Worm (Caenorhabditis elegans) whole organism, mixed stage, embryonic: ENCODE measurements around the gene wdr-20.

ENCODE experiments used
- M03D4.4 ChIP-seq: sonication (generic microtip); optimal IDR thresholded peaks from 2 replicates; lab custom pipeline; 2017; ENCODE audit warnings: mild to moderate bottlenecking, missing genetic modification characterization, missing compliant biosample characterization
- bed-3 ChIP-seq: fragments of 200-800 bp; sonication (Bioruptor generic); optimal IDR thresholded peaks from 3 replicates; lab custom pipeline; 2018; ENCODE audit warnings: mild to moderate bottlenecking, missing genetic modification characterization, moderate library complexity, missing compliant biosample characterization
- blmp-1 ChIP-seq: fragments of 150-350 bp; optimal IDR thresholded peaks from 2 replicates; lab custom pipeline; 2014; ENCODE audit warnings: missing biosample characterization, missing genetic modification characterization
- ceh-39 ChIP-seq: fragments of 150-350 bp; optimal IDR thresholded peaks from 2 replicates; lab custom pipeline; 2014; ENCODE audit warnings: missing biosample characterization, missing genetic modification characterization
- ceh-43 ChIP-seq: fragments of 200-800 bp; sonication (Bioruptor generic); optimal IDR thresholded peaks from 2 replicates; lab custom pipeline; 2018; ENCODE audit warnings: mild to moderate bottlenecking, missing genetic modification characterization, moderate library complexity, missing compliant biosample characterization
- ceh-83 ChIP-seq: fragments of 200-800 bp; sonication (Bioruptor generic); optimal IDR thresholded peaks from 2 replicates; lab custom pipeline; 2018; ENCODE audit warnings: mild to moderate bottlenecking, missing genetic modification characterization, missing compliant biosample characterization
- cnd-1 ChIP-seq: fragments of 200-800 bp; sonication (Bioruptor generic); optimal IDR thresholded peaks from 2 replicates; lab custom pipeline; 2018; ENCODE audit warnings: mild to moderate bottlenecking, missing genetic modification characterization, missing compliant biosample characterization
- drap-1 ChIP-seq: fragments of 200-800 bp; sonication (Bioruptor generic); optimal IDR thresholded peaks from 3 replicates; lab custom pipeline; 2018; ENCODE audit warnings: mild to moderate bottlenecking, missing genetic modification characterization, missing compliant biosample characterization
- elt-1 ChIP-seq: sonication (generic microtip); optimal IDR thresholded peaks from 2 replicates; lab custom pipeline; 2017; ENCODE audit warnings: missing genetic modification characterization, mild to moderate bottlenecking, missing compliant biosample characterization, antibody characterized with exemption, moderate library complexity, borderline replicate concordance; ENCODE audit not compliant: insufficient read depth
- elt-3 ChIP-seq: fragments of 150-350 bp; optimal IDR thresholded peaks from 2 replicates; lab custom pipeline; 2014; ENCODE audit warnings: missing biosample characterization, missing genetic modification characterization
- flh-1 ChIP-seq: fragments of 200-800 bp; sonication (Bioruptor generic); optimal IDR thresholded peaks from 2 replicates; lab custom pipeline; 2018; ENCODE audit warnings: mild to moderate bottlenecking, missing genetic modification characterization, moderate library complexity, missing compliant biosample characterization
- ham-2 ChIP-seq: fragments of 200-800 bp; sonication (Bioruptor generic); optimal IDR thresholded peaks from 2 replicates; lab custom pipeline; 2018; ENCODE audit warnings: mild to moderate bottlenecking, missing genetic modification characterization, missing compliant biosample characterization
- hlh-1 ChIP-seq: fragments of 150-350 bp; optimal IDR thresholded peaks from 2 replicates; lab custom pipeline; 2014; ENCODE audit warnings: missing biosample characterization, missing genetic modification reagents, missing genetic modification characterization
- lin-13 ChIP-seq: fragments of 150-350 bp; optimal IDR thresholded peaks from 2 replicates; lab custom pipeline; 2014; ENCODE audit warnings: missing biosample characterization, missing genetic modification characterization
- lsy-2 ChIP-seq: fragments of 150-350 bp; optimal IDR thresholded peaks from 2 replicates; lab custom pipeline; 2014; ENCODE audit warnings: missing biosample characterization, missing genetic modification characterization
- mab-5 ChIP-seq: fragments of 150-350 bp; optimal IDR thresholded peaks from 2 replicates; lab custom pipeline; 2014; ENCODE audit warnings: missing biosample characterization, missing genetic modification characterization
- mep-1 ChIP-seq: fragments of 150-350 bp; optimal IDR thresholded peaks from 2 replicates; lab custom pipeline; 2017; ENCODE audit warnings: missing biosample characterization, missing genetic modification reagents, missing genetic modification characterization, inconsistent platforms
- mls-2 ChIP-seq: sonication (generic microtip); optimal IDR thresholded peaks from 2 replicates; lab custom pipeline; 2016; ENCODE audit warnings: mild to moderate bottlenecking, missing genetic modification characterization, moderate library complexity, missing compliant biosample characterization
- nhr-12 ChIP-seq: fragments of 150-350 bp; optimal IDR thresholded peaks from 2 replicates; lab custom pipeline; 2014; ENCODE audit warnings: missing biosample characterization, missing genetic modification characterization
- nhr-28 ChIP-seq: fragments of 150-350 bp; optimal IDR thresholded peaks from 2 replicates; lab custom pipeline; 2014; ENCODE audit warnings: missing biosample characterization, missing genetic modification characterization
- nhr-76 ChIP-seq: sonication (generic microtip); optimal IDR thresholded peaks from 2 replicates; lab custom pipeline; 2017; ENCODE audit warnings: missing biosample characterization, missing genetic modification characterization
- pha-4 ChIP-seq: fragments of 150-350 bp; optimal IDR thresholded peaks from 2 replicates; lab custom pipeline; 2018; ENCODE audit warnings: missing biosample characterization, missing genetic modification reagents, missing genetic modification characterization
- snpc-4 ChIP-seq: fragments of 150-350 bp; optimal IDR thresholded peaks from 2 replicates; lab custom pipeline; 2014; ENCODE audit warnings: missing biosample characterization, missing genetic modification characterization
- sptf-1 ChIP-seq: sonication (generic microtip); optimal IDR thresholded peaks from 2 replicates; lab custom pipeline; 2017; ENCODE audit warnings: mild to moderate bottlenecking, missing genetic modification characterization, moderate library complexity, missing compliant biosample characterization
- tbx-8 ChIP-seq: fragments of 200-800 bp; sonication (Bioruptor generic); optimal IDR thresholded peaks from 2 replicates; lab custom pipeline; 2018; ENCODE audit warnings: mild to moderate bottlenecking, missing genetic modification characterization, moderate library complexity, missing compliant biosample characterization
- unc-120 ChIP-seq: sonication (generic microtip); optimal IDR thresholded peaks from 2 replicates; lab custom pipeline; 2017; ENCODE audit warnings: missing genetic modification characterization, missing compliant biosample characterization; ENCODE audit not compliant: poor library complexity, severe bottlenecking
- unc-39 ChIP-seq: fragments of 150-350 bp; optimal IDR thresholded peaks from 2 replicates; lab custom pipeline; 2014; ENCODE audit warnings: missing biosample characterization, missing genetic modification characterization
- zip-8 ChIP-seq: fragments of 150-350 bp; optimal IDR thresholded peaks from 2 replicates; lab custom pipeline; 2014; ENCODE audit warnings: missing biosample characterization, missing genetic modification characterization
- ztf-11 ChIP-seq: fragments of 150-350 bp; optimal IDR thresholded peaks from 2 replicates; lab custom pipeline; 2014; ENCODE audit warnings: missing biosample characterization, missing genetic modification characterization

wdr-20 gene

DNA sequence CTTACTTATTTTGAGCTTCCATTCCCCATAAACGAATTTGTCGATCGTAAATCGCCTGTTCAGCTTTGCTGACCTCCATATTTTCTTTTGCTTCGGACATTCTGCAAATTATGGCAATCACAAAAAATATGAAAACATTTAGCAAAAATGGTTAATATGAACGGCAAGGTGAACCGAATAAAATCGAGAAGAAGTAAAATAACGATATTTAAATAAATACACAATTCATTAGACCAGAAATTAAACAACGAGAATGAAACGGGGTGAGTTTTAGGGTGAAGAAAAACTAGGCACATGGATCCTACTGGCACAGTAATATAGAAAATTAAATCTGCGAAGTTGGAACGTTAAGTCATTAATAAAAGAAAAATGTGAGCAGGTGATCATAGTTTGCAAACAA, 3.8 kb downstream of the wdr-20 start, which contains the start of gene aos-1:
Gene aos-1, minus strand, starts transcription at position 101 of the 400 bp plus-strand sequence.
- no peak for TF ChIP-seq lin-13 (tag; lab: Kevin White, UChicago)
- no peak for TF ChIP-seq pha-4 (tag; lab: Kevin White, UChicago)

DNA sequence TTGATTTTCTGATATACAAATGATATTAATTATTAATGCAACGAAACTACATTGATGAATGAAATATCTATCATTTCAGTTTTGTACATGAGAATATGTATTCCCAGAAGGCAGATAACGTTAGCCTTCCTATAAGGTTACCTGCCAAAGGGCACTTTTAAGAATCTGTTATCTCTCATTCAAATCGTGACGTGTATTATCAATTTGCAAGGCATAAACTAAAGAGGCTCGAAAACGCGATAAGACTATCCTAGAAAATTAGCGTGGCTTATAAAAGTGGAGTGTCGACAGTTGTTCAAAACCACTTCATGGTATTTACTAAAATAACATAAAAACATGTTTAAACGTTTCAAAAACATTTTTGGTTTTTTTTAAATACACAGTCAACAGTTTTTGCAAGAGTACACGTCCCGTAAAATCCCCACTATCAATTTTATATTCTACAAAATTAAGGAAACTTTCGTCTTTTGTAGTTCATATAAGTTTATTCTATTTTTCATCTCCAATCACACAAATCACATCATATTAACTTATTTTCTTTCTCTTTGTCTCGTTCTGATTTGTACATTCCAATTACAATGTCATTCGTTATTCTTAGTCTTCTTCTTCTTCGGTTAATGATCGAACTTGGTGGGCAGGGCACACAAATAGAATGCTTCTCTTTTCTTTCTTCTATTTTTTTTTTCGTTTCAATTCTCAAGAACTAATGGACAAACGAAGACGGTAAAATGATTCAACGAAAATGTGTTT, 9.0 kb downstream of the wdr-20 start, which contains the start of gene C08B6.10:
Gene C08B6.10, plus strand, starts transcription at position 700 of the 750 bp plus-strand sequence.
- TF ChIP-seq mab-5 (tag; lab: Kevin White, UChicago) (no peak), bed-3 (GFP tag; lab: Kevin White, UChicago) (no peak), ceh-43 (no peak), lin-13 (tag; lab: Kevin White, UChicago) (no peak), lsy-2 (no peak), unc-120 (no peak), sptf-1 (tag; lab: Kevin White, UChicago) (no peak), flh-1 (GFP tag; lab: Kevin White, UChicago) (no peak), blmp-1 (no peak), ham-2 (GFP tag; lab: Kevin White, UChicago) (no peak), drap-1 (GFP tag; lab: Kevin White, UChicago) (no peak), ztf-11 (tag; lab: Kevin White, UChicago) (no peak), hlh-1 (tag; lab: Kevin White, UChicago) (no peak), pha-4 (tag; lab: Kevin White, UChicago) (no peak), mls-2 (tag; lab: Kevin White, UChicago) (no peak)

DNA sequence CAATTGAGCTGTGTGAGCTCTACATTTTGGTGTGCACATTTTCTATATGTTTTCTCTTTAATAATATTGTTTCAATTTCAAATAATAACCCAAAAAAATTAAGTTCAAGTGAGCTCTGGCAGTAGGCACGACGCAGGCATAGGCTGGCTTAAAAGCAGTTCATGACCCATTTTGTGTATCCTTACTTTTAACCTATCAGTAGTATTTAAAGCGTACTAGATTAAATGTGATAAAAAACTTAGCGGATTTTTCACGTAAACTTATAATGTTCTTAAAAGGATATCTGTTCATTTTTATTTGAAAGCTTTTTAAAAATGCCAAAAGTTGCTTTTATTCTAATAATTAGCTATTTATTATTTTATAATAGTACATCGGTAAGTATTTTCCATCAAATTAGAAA, 10.6 kb downstream of the wdr-20 start, which contains the start of gene C08B6.6:
Gene C08B6.6, plus strand, starts transcription at position 301 of the 400 bp plus-strand sequence.
- TF ChIP-seq drap-1 (GFP tag; lab: Kevin White, UChicago) (no peak), ceh-39 (tag; lab: Kevin White, UChicago) (no peak), ham-2 (GFP tag; lab: Kevin White, UChicago) (no peak), zip-8 (tag; lab: Kevin White, UChicago) (no peak), nhr-12 (no peak), nhr-28 (no peak), ceh-43 (no peak), sptf-1 (tag; lab: Kevin White, UChicago) (no peak), mls-2 (tag; lab: Kevin White, UChicago) (no peak), lin-13 (tag; lab: Kevin White, UChicago) (no peak), snpc-4 (tag; lab: Kevin White, UChicago) (no peak), tbx-8 (GFP tag; lab: Kevin White, UChicago) (no peak)

DNA sequence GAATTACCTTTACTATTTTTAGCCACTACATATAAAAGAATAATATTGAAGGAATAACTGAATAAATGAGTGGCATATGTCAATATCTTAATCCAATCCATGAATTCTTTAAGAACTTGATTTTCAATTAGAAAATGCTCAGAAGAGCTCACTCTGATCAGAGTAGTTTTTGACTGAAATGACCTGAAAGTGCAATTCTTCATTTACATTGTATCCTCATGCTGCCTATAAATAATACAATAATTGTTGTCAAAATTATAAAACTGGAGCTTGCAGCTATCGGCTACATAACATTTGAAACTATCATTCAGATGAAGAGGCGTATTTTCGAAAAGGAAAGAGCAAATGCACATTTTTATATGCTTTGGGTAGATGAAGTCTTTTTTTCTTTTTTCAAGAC, 11.3 kb downstream of the wdr-20 start, which contains the start of gene srxa-19:
Gene srxa-19, minus strand, starts transcription at position 101 of the 400 bp plus-strand sequence.
- TF ChIP-seq snpc-4 (tag; lab: Kevin White, UChicago) (no peak), mls-2 (tag; lab: Kevin White, UChicago) (no peak)

DNA sequence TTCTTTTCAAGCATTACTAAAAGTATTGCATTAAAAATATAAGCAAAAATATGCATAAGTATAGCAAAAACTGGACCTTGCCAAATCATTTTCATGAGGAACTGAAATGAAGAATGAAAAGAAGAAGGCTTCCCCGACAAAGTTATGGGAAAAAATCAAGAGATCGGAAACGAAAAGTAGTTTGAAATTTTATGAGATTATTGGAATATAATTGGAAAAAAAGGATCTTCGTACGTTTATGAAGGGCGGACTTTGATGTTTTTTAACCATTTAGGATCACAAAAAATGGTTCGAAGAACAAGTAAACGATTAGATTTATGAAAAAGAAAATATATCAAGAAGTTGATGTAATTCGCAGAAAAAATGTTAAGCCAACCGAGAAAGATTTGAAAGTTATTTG, 13.1 kb downstream of the wdr-20 start, which contains the start of gene srxa-18:
Gene srxa-18, minus strand, starts transcription at position 100 of the 400 bp plus-strand sequence.
- TF ChIP-seq unc-39 (tag; lab: Kevin White, UChicago) = no peak

DNA sequence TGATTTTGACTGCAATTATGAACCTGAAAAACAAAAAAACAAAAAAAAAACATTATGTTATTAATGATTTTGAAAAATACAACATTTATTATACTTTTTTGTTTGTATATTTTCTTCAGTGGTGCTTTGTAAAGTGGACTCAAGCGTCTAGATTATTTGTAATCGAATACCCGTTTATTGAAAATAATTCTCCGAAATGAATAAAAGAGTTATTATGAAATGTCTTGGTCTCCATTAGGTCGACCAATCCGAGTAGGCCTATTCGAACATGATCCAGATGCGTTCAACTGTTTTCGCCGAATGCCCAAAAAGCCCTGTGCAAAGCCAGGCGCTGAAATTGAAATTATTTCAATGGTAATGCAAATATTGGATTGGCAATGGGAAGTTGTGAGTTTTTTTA, 16.5 kb downstream of the wdr-20 start, which contains the start of gene C08B6.5:
Gene C08B6.5, plus strand, starts transcription at position 301 of the 400 bp plus-strand sequence.
- TF ChIP-seq nhr-76 (tag; lab: Kevin White, UChicago) = no peak
- TF ChIP-seq lin-13 (tag; lab: Kevin White, UChicago) = no peak
- no peak for TF ChIP-seq ztf-11 (tag; lab: Kevin White, UChicago)
- no peak for TF ChIP-seq ceh-83 (GFP tag; lab: Kevin White, UChicago)
- TF ChIP-seq sptf-1 (tag; lab: Kevin White, UChicago) = no peak
- TF ChIP-seq elt-3 = no peak
- TF ChIP-seq mab-5 (tag; lab: Kevin White, UChicago) = no peak
- TF ChIP-seq unc-39 (tag; lab: Kevin White, UChicago) = no peak
- TF ChIP-seq cnd-1 (tag; lab: Kevin White, UChicago) = no peak
- no peak for TF ChIP-seq elt-1
- no peak for TF ChIP-seq ceh-43
- TF ChIP-seq M03D4.4 (tag; lab: Kevin White, UChicago) = no peak
- TF ChIP-seq lsy-2 = no peak
- no peak for TF ChIP-seq zip-8 (tag; lab: Kevin White, UChicago)
- no peak for TF ChIP-seq tbx-8 (GFP tag; lab: Kevin White, UChicago)
- no peak for TF ChIP-seq flh-1 (GFP tag; lab: Kevin White, UChicago)
- TF ChIP-seq bed-3 (GFP tag; lab: Kevin White, UChicago) = no peak
- no peak for TF ChIP-seq mep-1 (tag; lab: Kevin White, UChicago)
